Fruit fly (Drosophila melanogaster) whole organism, embryonic: Measurements from ENCODE around the gene CG3632.

ENCODE experiments used
- Abd-B ChIP-seq: fragments of 200-800 bp; sonication (Bioruptor generic); optimal IDR thresholded peaks from 2 replicates; lab custom pipeline; 2018; ENCODE audit warnings: missing biosample characterization, mild to moderate bottlenecking, missing genetic modification characterization, moderate library complexity
- B-H2 ChIP-seq: fragments of 200-800 bp; sonication (Bioruptor generic); optimal IDR thresholded peaks from 2 replicates; lab custom pipeline; 2018; ENCODE audit warnings: missing biosample characterization, mild to moderate bottlenecking, missing genetic modification characterization
- CG10321 ChIP-seq: fragments of 200-800 bp; sonication (Bioruptor generic); IDR thresholded peaks from 2 replicates; pipeline ENCODE4 v1.3.6; 2022; ENCODE audit warnings: missing biosample characterization, missing genetic modification characterization
- CG10979 ChIP-seq: fragments of 200-800 bp; sonication (Bioruptor generic); optimal IDR thresholded peaks from 2 replicates; lab custom pipeline; 2018; ENCODE audit warnings: missing biosample characterization, mild to moderate bottlenecking, missing genetic modification characterization, moderate library complexity
- CG11247 ChIP-seq: fragments of 200-800 bp; sonication (Bioruptor generic); IDR thresholded peaks from 2 replicates; pipeline ENCODE4 v1.3.6; 2022; ENCODE audit warnings: missing biosample characterization, missing genetic modification characterization
- CG11398 ChIP-seq: fragments of 200-800 bp; sonication (Bioruptor generic); optimal IDR thresholded peaks from 2 replicates; lab custom pipeline; 2016; ENCODE audit warnings: missing biosample characterization, missing genetic modification characterization
- CG12219 ChIP-seq: fragments of 200-800 bp; sonication (Bioruptor generic); optimal IDR thresholded peaks from 3 replicates; lab custom pipeline; 2018; ENCODE audit warnings: missing biosample characterization, mild to moderate bottlenecking, missing genetic modification characterization
- CG12236 ChIP-seq: fragments of 200-800 bp; sonication (Bioruptor generic); optimal IDR thresholded peaks from 2 replicates; lab custom pipeline; 2016; ENCODE audit warnings: missing biosample characterization, missing genetic modification characterization
- CG13775 ChIP-seq: fragments of 200-800 bp; sonication (Bioruptor generic); optimal IDR thresholded peaks from 3 replicates; lab custom pipeline; 2017; ENCODE audit warnings: missing biosample characterization, mild to moderate bottlenecking, missing genetic modification characterization
- CG16815 ChIP-seq: fragments of 200-800 bp; sonication (Bioruptor generic); optimal IDR thresholded peaks from 3 replicates; lab custom pipeline; 2017; ENCODE audit warnings: missing biosample characterization, mild to moderate bottlenecking, missing genetic modification characterization
- CG17568 ChIP-seq: fragments of 200-800 bp; sonication (Bioruptor generic); optimal IDR thresholded peaks from 2 replicates; lab custom pipeline; 2018; ENCODE audit warnings: missing biosample characterization, mild to moderate bottlenecking, missing genetic modification characterization, moderate library complexity
- CG17912 ChIP-seq: fragments of 200-800 bp; sonication (Bioruptor generic); optimal IDR thresholded peaks from 2 replicates; lab custom pipeline; 2018; ENCODE audit warnings: missing biosample characterization, mild to moderate bottlenecking, missing genetic modification characterization
- CG1832 ChIP-seq: fragments of 200-800 bp; sonication (Bioruptor generic); optimal IDR thresholded peaks from 2 replicates; lab custom pipeline; 2017; ENCODE audit warnings: missing biosample characterization, mild to moderate bottlenecking, missing genetic modification characterization, inconsistent platforms
- CG2129 ChIP-seq: fragments of 200-800 bp; sonication (Bioruptor generic); IDR thresholded peaks from 2 replicates; pipeline ENCODE4 v1.3.6; 2022; ENCODE audit warnings: missing biosample characterization, missing genetic modification characterization; ENCODE audit not compliant: partially characterized antibody
- CG34224 ChIP-seq: fragments of 200-800 bp; sonication (Bioruptor generic); IDR thresholded peaks from 3 replicates; pipeline ENCODE4 v1.3.6; 2022; ENCODE audit warnings: missing biosample characterization, missing genetic modification characterization; ENCODE audit not compliant: partially characterized antibody
- CG4820 ChIP-seq: fragments of 200-800 bp; sonication (Bioruptor generic); optimal IDR thresholded peaks from 3 replicates; lab custom pipeline; 2016; ENCODE audit warnings: missing biosample characterization, missing genetic modification characterization
- CG6765 ChIP-seq: fragments of 200-800 bp; sonication (Bioruptor generic); optimal IDR thresholded peaks from 3 replicates; lab custom pipeline; 2017; ENCODE audit warnings: missing biosample characterization, mild to moderate bottlenecking, missing genetic modification characterization
- CG6791 ChIP-seq: fragments of 200-800 bp; sonication (Bioruptor generic); IDR thresholded peaks from 3 replicates; pipeline ENCODE4 v1.3.6; 2022; ENCODE audit warnings: missing biosample characterization, missing genetic modification characterization; ENCODE audit not compliant: partially characterized antibody
- CG7357 ChIP-seq: fragments of 200-800 bp; sonication (Bioruptor generic); IDR thresholded peaks from 3 replicates; pipeline ENCODE4 v1.3.6; 2022; ENCODE audit warnings: missing biosample characterization, missing genetic modification characterization
- CG8290 ChIP-seq, 3 experiments: fragments of 200-800 bp; sonication (Bioruptor generic); optimal IDR thresholded peaks; 2 replicates each; lab custom pipeline; 2016 to 2019; ENCODE audit warnings: missing biosample characterization in 3 of 3, missing genetic modification characterization in 3 of 3, mild to moderate bottlenecking in 2 of 3, moderate library complexity in 1 of 3
- CG8765 ChIP-seq: fragments of 200-800 bp; sonication (Bioruptor generic); IDR thresholded peaks from 2 replicates; pipeline ENCODE4 v1.3.6; 2022; ENCODE audit warnings: missing biosample characterization, missing genetic modification characterization
- CrebB ChIP-seq: fragments of 200-800 bp; sonication (Bioruptor generic); optimal IDR thresholded peaks from 3 replicates; lab custom pipeline; 2018; ENCODE audit warnings: missing biosample characterization, mild to moderate bottlenecking, missing genetic modification characterization
- Fer1 ChIP-seq: fragments of 200-800 bp; sonication (Bioruptor generic); optimal IDR thresholded peaks from 2 replicates; lab custom pipeline; 2017; ENCODE audit warnings: missing biosample characterization, mild to moderate bottlenecking, missing genetic modification characterization
- GATAe ChIP-seq: fragments of 200-800 bp; sonication (Bioruptor generic); conservative IDR thresholded peaks from 2 replicates; pipeline ENCODE4 v1.3.6; 2022; ENCODE audit warnings: missing biosample characterization, missing genetic modification characterization
- HLHmδ ChIP-seq: fragments of 200-800 bp; sonication (Bioruptor generic); optimal IDR thresholded peaks from 2 replicates; lab custom pipeline; 2018; ENCODE audit warnings: missing biosample characterization, mild to moderate bottlenecking, missing genetic modification characterization, moderate library complexity
- Hmr ChIP-seq: fragments of 200-800 bp; sonication (Bioruptor generic); optimal IDR thresholded peaks from 3 replicates; lab custom pipeline; 2017; ENCODE audit warnings: mild to moderate bottlenecking, missing biosample characterization, missing genetic modification reagents, missing genetic modification characterization
- Hr39 ChIP-seq: fragments of >200 bp; optimal IDR thresholded peaks from 2 replicates; lab custom pipeline; 2017
- Lim3 ChIP-seq: fragments of 200-800 bp; sonication (Bioruptor generic); IDR thresholded peaks from 2 replicates; pipeline ENCODE4 v1.3.6; 2022; ENCODE audit warnings: missing biosample characterization, missing genetic modification characterization
- Lpt ChIP-seq: fragments of >200 bp; optimal IDR thresholded peaks from 2 replicates; lab custom pipeline; 2018; ENCODE audit warnings: missing biosample characterization, missing genetic modification characterization
- Mad ChIP-seq: fragments of 200-800 bp; sonication (Bioruptor generic); optimal IDR thresholded peaks from 2 replicates; lab custom pipeline; 2016; ENCODE audit warnings: missing biosample characterization, missing genetic modification characterization
- NC2β ChIP-seq: fragments of 200-800 bp; sonication (Bioruptor generic); optimal IDR thresholded peaks from 2 replicates; lab custom pipeline; 2016; ENCODE audit warnings: missing biosample characterization, missing genetic modification characterization
- NfI ChIP-seq: fragments of 200-800 bp; sonication (Bioruptor generic); optimal IDR thresholded peaks from 3 replicates; lab custom pipeline; 2018; ENCODE audit warnings: missing biosample characterization, mild to moderate bottlenecking, missing genetic modification characterization, moderate library complexity
- Poxn ChIP-seq: fragments of 200-800 bp; sonication (Bioruptor generic); IDR thresholded peaks from 2 replicates; pipeline ENCODE4 v1.3.6; 2022; ENCODE audit warnings: missing biosample characterization, missing genetic modification characterization
- YL-1 ChIP-seq: fragments of 200-800 bp; sonication (Bioruptor generic); optimal IDR thresholded peaks from 3 replicates; lab custom pipeline; 2017; ENCODE audit warnings: missing biosample characterization, mild to moderate bottlenecking, missing genetic modification characterization
- amos ChIP-seq: fragments of 200-800 bp; sonication (Bioruptor generic); IDR thresholded peaks from 2 replicates; pipeline ENCODE4 v1.3.6; 2022; ENCODE audit warnings: missing biosample characterization, missing genetic modification characterization; ENCODE audit not compliant: partially characterized antibody
- aop ChIP-seq: fragments of 200-800 bp; sonication (Bioruptor generic); IDR thresholded peaks from 2 replicates; pipeline ENCODE4 v1.3.6; 2022; ENCODE audit warnings: missing biosample characterization, missing genetic modification characterization
- ara ChIP-seq: fragments of 200-800 bp; sonication (Bioruptor generic); IDR thresholded peaks from 2 replicates; pipeline ENCODE4 v1.3.6; 2022; ENCODE audit warnings: missing biosample characterization, missing genetic modification characterization
- bab2 ChIP-seq: fragments of 200-800 bp; sonication (Bioruptor generic); optimal IDR thresholded peaks from 2 replicates; lab custom pipeline; 2016; ENCODE audit warnings: missing biosample characterization, missing genetic modification characterization
- bowl ChIP-seq: fragments of 200-800 bp; sonication (Bioruptor generic); IDR thresholded peaks from 2 replicates; pipeline ENCODE4 v1.3.6; 2022; ENCODE audit warnings: missing biosample characterization, missing genetic modification characterization
- btn ChIP-seq: fragments of 200-800 bp; sonication (Bioruptor generic); optimal IDR thresholded peaks from 2 replicates; lab custom pipeline; 2016; ENCODE audit warnings: missing biosample characterization, missing genetic modification characterization
- cad ChIP-seq: fragments of >200 bp; optimal IDR thresholded peaks from 2 replicates; lab custom pipeline; 2017; ENCODE audit warnings: missing biosample characterization, missing genetic modification characterization
- cato ChIP-seq: fragments of 200-800 bp; sonication (Bioruptor generic); optimal IDR thresholded peaks from 2 replicates; lab custom pipeline; 2016; ENCODE audit warnings: missing biosample characterization, missing genetic modification characterization, borderline replicate concordance
- h ChIP-seq: fragments of >200 bp; optimal IDR thresholded peaks from 2 replicates; lab custom pipeline; 2017
- jumu ChIP-seq: fragments of 200-800 bp; sonication (Bioruptor generic); optimal IDR thresholded peaks from 3 replicates; lab custom pipeline; 2016; ENCODE audit warnings: missing biosample characterization, missing genetic modification characterization
- lov ChIP-seq, 2 experiments: fragments of 200-800 bp in 1 of 2; fragments of >200 bp in 1 of 2; sonication (Bioruptor generic) in 1 of 2; IDR thresholded peaks in 1 of 2; optimal IDR thresholded peaks in 1 of 2; 2 replicates in 1 of 2; 3 replicates in 1 of 2; pipeline versions ENCODE4 v1.3.6 to Lab custom; 2017 to 2022; ENCODE audit warnings: missing biosample characterization in 1 of 2, missing genetic modification characterization in 1 of 2
- otp ChIP-seq: fragments of 200-800 bp; sonication (Bioruptor generic); IDR thresholded peaks from 3 replicates; pipeline ENCODE4, ENCODE4 v1.3.6; 2022; ENCODE audit warnings: missing biosample characterization, missing genetic modification characterization
- pros ChIP-seq: fragments of 200-800 bp; sonication (Bioruptor generic); optimal IDR thresholded peaks from 3 replicates; lab custom pipeline; 2019; ENCODE audit warnings: missing biosample characterization, mild to moderate bottlenecking, missing genetic modification characterization, moderate library complexity
- ranshi ChIP-seq: fragments of 200-800 bp; sonication (Bioruptor generic); IDR thresholded peaks from 2 replicates; pipeline ENCODE4 v1.3.6; 2022; ENCODE audit warnings: missing biosample characterization, missing genetic modification characterization
- sima ChIP-seq: fragments of 200-800 bp; sonication (Bioruptor generic); optimal IDR thresholded peaks from 2 replicates; lab custom pipeline; 2016; ENCODE audit warnings: missing biosample characterization, missing genetic modification characterization
- sob ChIP-seq: fragments of 200-800 bp; sonication (Bioruptor generic); IDR thresholded peaks from 2 replicates; pipeline ENCODE4 v1.3.6; 2022; ENCODE audit warnings: missing biosample characterization, missing genetic modification characterization
- sr ChIP-seq: fragments of 200-800 bp; sonication (Bioruptor generic); IDR thresholded peaks from 3 replicates; pipeline ENCODE4 v1.3.6; 2022; ENCODE audit warnings: missing biosample characterization, missing genetic modification characterization
- yki ChIP-seq: fragments of >200 bp; optimal IDR thresholded peaks from 3 replicates; lab custom pipeline; 2018
- z ChIP-seq: fragments of 200-800 bp; sonication (Bioruptor generic); IDR thresholded peaks from 3 replicates; pipeline ENCODE4 v1.3.6; 2022; ENCODE audit warnings: missing biosample characterization, missing genetic modification characterization

CG3632 gene

DNA sequence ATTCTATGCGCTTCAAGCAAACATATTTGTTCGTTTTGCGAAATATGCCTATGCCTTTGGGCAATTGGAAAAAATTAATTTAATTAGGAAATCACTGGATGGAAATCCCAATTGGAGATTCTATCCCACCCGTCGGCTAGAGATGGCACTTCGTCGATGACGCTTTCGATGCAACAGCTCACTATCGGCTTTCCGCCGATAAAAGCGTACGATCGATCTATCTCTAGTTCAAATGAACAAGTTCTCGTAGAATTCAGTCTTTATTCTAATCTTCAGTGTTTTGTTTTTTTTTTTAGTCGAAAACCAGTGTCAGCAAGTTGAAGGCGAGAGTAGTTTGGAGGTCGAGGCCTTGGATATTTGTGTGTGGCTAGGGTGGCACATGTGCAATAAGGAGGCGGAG lies 26.6 kb downstream of the CG3632 start, which contains the start of the genes CG9917 and CG32579 (continued):
- no peak for TF ChIP-seq NfI
- TF ChIP-seq h (lab: Kevin White, UChicago), result no peak
- TF ChIP-seq otp, result no peak
- no peak for TF ChIP-seq Hr39 (lab: Kevin White, UChicago)
- TF ChIP-seq CrebB (tag; lab: Kevin White, UChicago), result no peak
- no peak for TF ChIP-seq NC2β
- no peak for TF ChIP-seq Poxn (GFP tag; lab: Robert Waterston, UW)
- no peak for TF ChIP-seq CG6765 (GFP tag; lab: Kevin White, UChicago)
- no peak for TF ChIP-seq cato (GFP tag; lab: Kevin White, UChicago)
- peak; percentile 86 for TF ChIP-seq CG6791 (GFP tag; lab: Robert Waterston, UW)
- TF ChIP-seq btn (GFP tag; lab: Kevin White, UChicago), result no peak
- TF ChIP-seq bab2 (GFP tag; lab: Kevin White, UChicago), result no peak
- no peak for TF ChIP-seq Lpt (GFP tag; lab: Kevin White, UChicago)
- TF ChIP-seq Abd-B (GFP tag; lab: Kevin White, UChicago), result no peak
- TF ChIP-seq jumu (GFP tag; lab: Kevin White, UChicago), result no peak
- TF ChIP-seq CG2129 (GFP tag; lab: Robert Waterston, UW), result peak; percentile 35; the same call in 1 of the 2 replicates
- peak; percentile 86 for TF ChIP-seq amos
- TF ChIP-seq pros (GFP tag; lab: Kevin White, UChicago), result no peak
- TF ChIP-seq Hmr, result no peak
- no peak for TF ChIP-seq CG1832 (GFP tag; lab: Kevin White, UChicago)
- TF ChIP-seq CG4820 (GFP tag; lab: Kevin White, UChicago), result no peak
- no peak for TF ChIP-seq CG11247 (GFP tag; lab: Robert Waterston, UW)
- no peak for TF ChIP-seq bowl
- TF ChIP-seq CG12219 (GFP tag; lab: Kevin White, UChicago), result no peak
- no peak for TF ChIP-seq ranshi (GFP tag; lab: Robert Waterston, UW)
- TF ChIP-seq yki, result no peak
- TF ChIP-seq CG12236 (GFP tag; lab: Kevin White, UChicago), result no peak
- no peak for TF ChIP-seq lov (optimal IDR thresholded peaks at IDR 0.05; lab: Kevin White, UChicago)
- no peak for TF ChIP-seq lov (GFP tag; IDR thresholded peaks at IDR 0.05; lab: Robert Waterston, UW)
- TF ChIP-seq aop (GFP tag; lab: Robert Waterston, UW), result no peak
- no peak for TF ChIP-seq sr (GFP tag; lab: Robert Waterston, UW)
- TF ChIP-seq CG34224, result peak; percentile 81
- peak; percentile 13 for TF ChIP-seq Fer1
- TF ChIP-seq CG7357 (GFP tag; lab: Robert Waterston, UW), result no peak
- no peak for TF ChIP-seq sob (GFP tag; lab: Robert Waterston, UW)
- TF ChIP-seq HLHmδ (GFP tag; lab: Kevin White, UChicago), result no peak
- TF ChIP-seq YL-1 (GFP tag; lab: Kevin White, UChicago), result peak; percentile 19
- TF ChIP-seq Lim3 (GFP tag; lab: Robert Waterston, UW), result no peak
- no peak for TF ChIP-seq sima (GFP tag; lab: Kevin White, UChicago)
- no peak for TF ChIP-seq CG16815
- TF ChIP-seq CG10321 (GFP tag; lab: Robert Waterston, UW), result no peak
- no peak for TF ChIP-seq cad (GFP tag; lab: Kevin White, UChicago)
- no peak for TF ChIP-seq z
- no peak for TF ChIP-seq CG13775 (GFP tag; lab: Kevin White, UChicago)
- TF ChIP-seq CG11398 (GFP tag; lab: Kevin White, UChicago), result no peak
- no peak for TF ChIP-seq Mad
- TF ChIP-seq B-H2 (GFP tag; lab: Kevin White, UChicago), result peak; percentile 7
- no peak for TF ChIP-seq CG17912 (GFP tag; lab: Kevin White, UChicago)
- TF ChIP-seq CG17568 (GFP tag; lab: Kevin White, UChicago), result no peak
- TF ChIP-seq CG8290 (GFP tag; optimal IDR thresholded peaks at IDR 0.05; lab: Kevin White, UChicago), result no peak
- TF ChIP-seq CG8290 (tag; optimal IDR thresholded peaks at IDR 0.05; lab: Kevin White, UChicago), result no peak
- TF ChIP-seq CG8765 (GFP tag; lab: Robert Waterston, UW), result no peak
- no peak for TF ChIP-seq GATAe
- TF ChIP-seq ara (GFP tag; lab: Robert Waterston, UW), result no peak
- TF ChIP-seq CG10979 (tag; lab: Kevin White, UChicago), result no peak
